Fruit fly (Drosophila melanogaster) whole organism, embryonic: ENCODE measurements around the gene CG32176.

ENCODE experiments used
- CG1529 ChIP-seq: fragments of 200-800 bp; sonication (Bioruptor generic); optimal IDR thresholded peaks from 3 replicates; lab custom pipeline; 2018; ENCODE audit warnings: missing biosample characterization, missing genetic modification characterization
- CG18764 ChIP-seq: fragments of 200-800 bp; sonication (Bioruptor generic); optimal IDR thresholded peaks from 3 replicates; lab custom pipeline; 2016; ENCODE audit warnings: missing biosample characterization, missing genetic modification characterization
- HLH3B ChIP-seq: fragments of 200-800 bp; sonication (Bioruptor generic); IDR thresholded peaks from 2 replicates; pipeline ENCODE4 v1.3.6; 2022; ENCODE audit warnings: missing biosample characterization, missing genetic modification characterization
- Hr39 ChIP-seq: fragments of >200 bp; optimal IDR thresholded peaks from 2 replicates; lab custom pipeline; 2017
- otp ChIP-seq: fragments of 200-800 bp; sonication (Bioruptor generic); IDR thresholded peaks from 3 replicates; pipeline ENCODE4, ENCODE4 v1.3.6; 2022; ENCODE audit warnings: missing biosample characterization, missing genetic modification characterization

DNA sequence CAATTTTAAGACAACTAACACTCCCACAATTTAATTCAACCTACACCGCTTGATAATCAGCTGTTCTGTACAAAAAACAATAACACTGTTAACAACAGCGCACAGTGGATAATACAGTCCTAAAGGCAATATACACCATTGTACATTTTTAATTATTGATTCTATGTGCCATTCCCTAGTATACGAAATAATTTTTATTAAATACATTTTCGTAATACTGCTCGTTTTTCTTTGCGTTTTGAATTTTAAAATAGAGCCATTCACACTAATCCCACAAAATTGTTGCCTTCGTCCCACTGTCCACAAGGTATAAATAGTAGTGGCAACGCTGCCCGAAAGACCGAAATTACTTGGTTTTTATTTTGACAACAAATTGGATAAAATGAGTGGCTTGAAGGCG lies at the start of gene CG32176, which contains the start of gene Coq4:
- peak; percentile 98 for TF ChIP-seq CG18764
- peak; percentile 97 for TF ChIP-seq HLH3B (GFP tag; lab: Robert Waterston, UW)
- TF ChIP-seq otp, result peak; percentile 98
- no peak for TF ChIP-seq Hr39 (lab: Kevin White, UChicago)
- peak; percentile 93 for TF ChIP-seq CG1529 (GFP tag; lab: Kevin White, UChicago)
